Fruit fly (Drosophila melanogaster): Measurements from ENCODE around the gene CG7384.
A peak's percentile ranks its signal among the peaks of the same experiment; 100 is the strongest.

CG7384 gene

dm6 chr2L:10519225-10519624, 9.0 kb upstream of the CG7384 start:
- TF ChIP-seq CG9705 (GFP tag; optimal IDR thresholded peaks at IDR 0.05) (peak; percentile 10), GATAd (GFP tag; optimal IDR thresholded peaks at IDR 0.05) (no peak), rgr (GFP tag; optimal IDR thresholded peaks at IDR 0.05) (peak; percentile 81), Hnf4 (GFP tag; optimal IDR thresholded peaks at IDR 0.05) (peak; percentile 81), tai (GFP tag; optimal IDR thresholded peaks at IDR 0.05) (peak; percentile 34), lola (GFP tag; optimal IDR thresholded peaks at IDR 0.05) (no peak), fru (GFP tag; optimal IDR thresholded peaks at IDR 0.05) (peak; percentile 84), Dfd (GFP tag; optimal IDR thresholded peaks at IDR 0.05) (no peak), br (GFP tag; optimal IDR thresholded peaks at IDR 0.05) (peak; percentile 80), Mio (GFP tag; optimal IDR thresholded peaks at IDR 0.05) (no peak), usp (GFP tag; optimal IDR thresholded peaks at IDR 0.05) (no peak), dl (GFP tag; optimal IDR thresholded peaks at IDR 0.05; ENCODE audit: insufficient read depth in 1 of 2, partially characterized antibody in 2 of 2) (no peak), CG32264 (GFP tag; optimal IDR thresholded peaks at IDR 0.05) (peak; percentile 53), foxo (GFP tag; optimal IDR thresholded peaks at IDR 0.05) (peak; percentile 10 to 82), dmrt93B (GFP tag; optimal IDR thresholded peaks at IDR 0.05) (peak; percentile 53), OdsH (GFP tag; optimal IDR thresholded peaks at IDR 0.05) (peak; percentile 78), Hr78 (GFP tag; optimal IDR thresholded peaks at IDR 0.05) (no peak), brk (GFP tag; optimal IDR thresholded peaks at IDR 0.05) (peak; percentile 50), HLH106 (tag; optimal IDR thresholded peaks at IDR 0.05) (peak; percentile 84), CrebA (GFP tag; optimal IDR thresholded peaks at IDR 0.05; ENCODE audit: borderline replicate concordance) (no peak), sv (GFP tag; optimal IDR thresholded peaks at IDR 0.05) (no peak), Myc (optimal IDR thresholded peaks at IDR 0.05) (no peak), Abd-B (GFP tag; optimal IDR thresholded peaks at IDR 0.05) (no peak), N (GFP tag; optimal IDR thresholded peaks at IDR 0.05) (no peak), Dif (GFP tag; optimal IDR thresholded peaks at IDR 0.05; ENCODE audit: partially characterized antibody) (no peak), h (GFP tag; optimal IDR thresholded peaks at IDR 0.05) (peak; percentile 90), pan (optimal IDR thresholded peaks at IDR 0.05) (no peak), sage (GFP tag; optimal IDR thresholded peaks at IDR 0.05) (peak; percentile 73), Hr83 (GFP tag; optimal IDR thresholded peaks at IDR 0.05; ENCODE audit: poor library complexity, severe bottlenecking) (no peak), dsf (GFP tag; optimal IDR thresholded peaks at IDR 0.05; ENCODE audit: borderline replicate concordance) (peak; percentile 11), woc (GFP tag; optimal IDR thresholded peaks at IDR 0.05) (peak; percentile 44), ey (GFP tag; optimal IDR thresholded peaks at IDR 0.05) (peak; percentile 84), Jra (GFP tag; optimal IDR thresholded peaks at IDR 0.05) (no peak), Rel (GFP tag; optimal IDR thresholded peaks at IDR 0.05) (no peak), Rel (tag; optimal IDR thresholded peaks at IDR 0.05) (peak; percentile 21), Vsx2 (GFP tag; optimal IDR thresholded peaks at IDR 0.05; ENCODE audit: partially characterized antibody) (no peak), Sp1 (GFP tag; optimal IDR thresholded peaks at IDR 0.05) (peak; percentile 78), jim (GFP tag; optimal IDR thresholded peaks at IDR 0.05) (no peak), psq (GFP tag; optimal IDR thresholded peaks at IDR 0.05) (peak; percentile 73)

- peak; percentile 46 for TF ChIP-seq Hr83 (GFP tag; optimal IDR thresholded peaks at IDR 0.05; ENCODE audit: poor library complexity, severe bottlenecking)
- peak; percentile 20 for TF ChIP-seq fru (GFP tag; optimal IDR thresholded peaks at IDR 0.05)
- TF ChIP-seq Dif (GFP tag; optimal IDR thresholded peaks at IDR 0.05; ENCODE audit: partially characterized antibody), result no peak
- no peak for TF ChIP-seq dsf (GFP tag; optimal IDR thresholded peaks at IDR 0.05; ENCODE audit: borderline replicate concordance)
- TF ChIP-seq Sp1 (GFP tag; optimal IDR thresholded peaks at IDR 0.05), result no peak
- TF ChIP-seq CrebA (GFP tag; optimal IDR thresholded peaks at IDR 0.05; ENCODE audit: borderline replicate concordance), result no peak
- peak; percentile 25 for TF ChIP-seq woc (GFP tag; optimal IDR thresholded peaks at IDR 0.05)
These were observed 6.8 kb upstream of the CG7384 start, which contains the start of the genes Fatp1 and Lrr47 for dm6 chr2L:10517085-10517484. Gene Fatp1 (minus strand): TSS chr2L:10517218. Gene Lrr47 (plus strand): TSS chr2L:10517335.

Measured in whole organism, wandering third instar larva.